Fruit fly (Drosophila melanogaster) whole organism, wandering third instar larva: ENCODE data around the gene Wdr33.

Experiments used
- Jra ChIP-seq: sonication (Bioruptor generic); optimal IDR thresholded peaks from 2 replicates; lab custom pipeline; 2016; ENCODE audit warnings: missing biosample characterization, missing genetic modification characterization
- psq ChIP-seq: fragments of 200-800 bp; sonication (Bioruptor generic); optimal IDR thresholded peaks from 3 replicates; lab custom pipeline; 2017; ENCODE audit warnings: missing biosample characterization, mild to moderate bottlenecking, missing genetic modification characterization, moderate library complexity

DNA sequence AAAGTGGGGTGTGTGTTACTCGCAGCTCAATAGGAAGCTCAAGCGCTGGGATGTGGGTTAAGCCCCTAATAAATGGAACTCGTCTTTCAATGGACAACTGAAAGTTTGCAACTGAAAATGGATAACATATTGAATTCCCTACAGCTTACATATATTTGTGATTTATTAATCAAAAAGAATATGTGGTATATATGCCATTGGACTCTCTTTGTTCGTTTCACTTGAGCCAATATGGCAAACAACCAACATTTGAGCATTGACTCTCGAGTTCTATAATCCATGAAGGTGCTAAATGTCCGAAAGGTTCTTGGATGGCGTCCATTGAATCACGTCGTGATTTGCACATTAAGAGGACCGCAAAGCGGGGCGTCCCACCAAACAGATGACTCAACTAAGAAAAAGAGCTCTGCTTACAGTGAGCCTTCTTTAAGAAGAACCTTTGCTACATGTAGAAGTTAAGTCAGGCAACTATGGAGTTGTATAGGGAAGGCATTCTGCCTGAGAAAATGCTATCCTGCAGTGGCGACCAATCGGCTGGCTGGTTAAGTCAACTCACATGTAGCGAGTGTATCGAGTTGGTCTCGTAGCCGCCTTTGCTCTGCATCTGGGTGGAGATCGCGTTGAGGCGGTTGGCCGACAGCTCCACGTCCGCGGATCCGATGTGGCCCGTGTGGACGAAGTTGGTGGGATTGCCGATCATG, 42.4 kb upstream of the Wdr33 start:
- no peak for TF ChIP-seq psq (GFP tag; lab: Kevin White, UChicago)
- TF ChIP-seq Jra, result no peak
